Worm (Caenorhabditis elegans) whole organism, L3 larva: ENCODE results near the gene srbc-37.

Experiments
- ZK546.5 ChIP-seq: sonication (generic microtip); optimal IDR thresholded peaks from 2 replicates; lab custom pipeline; 2017; ENCODE audit warnings: missing biosample characterization, missing genetic modification characterization
- aly-2 ChIP-seq: fragments of 150-350 bp; optimal IDR thresholded peaks from 2 replicates; lab custom pipeline; 2014; ENCODE audit warnings: missing biosample characterization, missing genetic modification characterization
- ceh-16 ChIP-seq: sonication (generic microtip); optimal IDR thresholded peaks from 2 replicates; lab custom pipeline; 2017; ENCODE audit warnings: missing biosample characterization, missing genetic modification characterization
- ceh-28 ChIP-seq: fragments of 150-350 bp; optimal IDR thresholded peaks from 2 replicates; lab custom pipeline; 2014; ENCODE audit warnings: missing biosample characterization, missing genetic modification reagents, missing genetic modification characterization
- ceh-82 ChIP-seq: fragments of 150-350 bp; optimal IDR thresholded peaks from 2 replicates; lab custom pipeline; 2014; ENCODE audit warnings: missing biosample characterization, missing genetic modification characterization
- ceh-9 ChIP-seq: sonication (generic microtip); optimal IDR thresholded peaks from 2 replicates; lab custom pipeline; 2018; ENCODE audit warnings: missing biosample characterization, missing genetic modification characterization
- daf-12 ChIP-seq: fragments of 150-350 bp; optimal IDR thresholded peaks from 2 replicates; lab custom pipeline; 2014; ENCODE audit warnings: missing biosample characterization, missing genetic modification reagents, missing genetic modification characterization
- egl-27 ChIP-seq: sonication (generic microtip); optimal IDR thresholded peaks from 4 replicates; lab custom pipeline; 2017; ENCODE audit warnings: missing biosample characterization, missing genetic modification reagents, missing genetic modification characterization
- egl-5 ChIP-seq: fragments of 150-350 bp; optimal IDR thresholded peaks from 2 replicates; lab custom pipeline; 2017; ENCODE audit warnings: missing biosample characterization, missing genetic modification reagents, missing genetic modification characterization, inconsistent platforms
- elt-2 ChIP-seq: sonication (generic microtip); optimal IDR thresholded peaks from 2 replicates; lab custom pipeline; 2016; ENCODE audit warnings: missing genetic modification reagents, mild to moderate bottlenecking, missing genetic modification characterization, missing compliant biosample characterization
- elt-3 ChIP-seq, 3 experiments: fragments of 150-350 bp in 1 of 3; sonication (generic microtip) in 2 of 3; optimal IDR thresholded peaks; 2 replicates in 2 of 3; 4 replicates in 1 of 3; lab custom pipeline; 2014 to 2017; ENCODE audit warnings: missing biosample characterization in 3 of 3, missing genetic modification characterization in 3 of 3
- fkh-10 ChIP-seq: sonication (generic microtip); optimal IDR thresholded peaks from 2 replicates; lab custom pipeline; 2017; ENCODE audit warnings: missing biosample characterization, missing genetic modification reagents, missing genetic modification characterization
- fkh-2 ChIP-seq: fragments of 150-350 bp; optimal IDR thresholded peaks from 2 replicates; lab custom pipeline; 2014; ENCODE audit warnings: missing biosample characterization, missing genetic modification reagents, missing genetic modification characterization
- fos-1 ChIP-seq: fragments of 150-350 bp; optimal IDR thresholded peaks from 2 replicates; lab custom pipeline; 2014; ENCODE audit warnings: missing biosample characterization, missing genetic modification characterization
- hmg-11 ChIP-seq: sonication (generic microtip); optimal IDR thresholded peaks from 2 replicates; lab custom pipeline; 2016; ENCODE audit warnings: missing genetic modification characterization, missing compliant biosample characterization
- jun-1 ChIP-seq: fragments of 150-350 bp; optimal IDR thresholded peaks from 2 replicates; lab custom pipeline; 2014; ENCODE audit warnings: missing biosample characterization, missing genetic modification reagents, missing genetic modification characterization
- lsy-12 ChIP-seq: sonication (generic microtip); optimal IDR thresholded peaks from 2 replicates; lab custom pipeline; 2016; ENCODE audit warnings: mild to moderate bottlenecking, missing genetic modification characterization, missing compliant biosample characterization
- mdl-1 ChIP-seq: fragments of 150-350 bp; optimal IDR thresholded peaks from 2 replicates; lab custom pipeline; 2014; ENCODE audit warnings: missing biosample characterization, missing genetic modification characterization
- mml-1 ChIP-seq: fragments of 150-350 bp; sonication (generic microtip); optimal IDR thresholded peaks from 3 replicates; lab custom pipeline; 2014; ENCODE audit warnings: missing biosample characterization, missing genetic modification characterization
- nfya-1 ChIP-seq: sonication (generic microtip); optimal IDR thresholded peaks from 2 replicates; lab custom pipeline; 2017; ENCODE audit warnings: missing genetic modification characterization, mild to moderate bottlenecking, missing compliant biosample characterization, antibody characterized with exemption, moderate library complexity; ENCODE audit not compliant: insufficient read depth
- nhr-11 ChIP-seq: fragments of 150-350 bp; optimal IDR thresholded peaks from 2 replicates; lab custom pipeline; 2014; ENCODE audit warnings: missing biosample characterization, missing genetic modification characterization
- nhr-12 ChIP-seq: fragments of 150-350 bp; optimal IDR thresholded peaks from 2 replicates; lab custom pipeline; 2014; ENCODE audit warnings: missing biosample characterization, missing genetic modification characterization
- nhr-23 ChIP-seq: fragments of 150-350 bp; optimal IDR thresholded peaks from 2 replicates; lab custom pipeline; 2014; ENCODE audit warnings: missing biosample characterization, missing genetic modification reagents, missing genetic modification characterization
- nhr-237 ChIP-seq: fragments of 150-350 bp; optimal IDR thresholded peaks from 2 replicates; lab custom pipeline; 2014; ENCODE audit warnings: missing biosample characterization, missing genetic modification characterization
- nhr-25 ChIP-seq: sonication (generic microtip); optimal IDR thresholded peaks from 2 replicates; lab custom pipeline; 2017; ENCODE audit warnings: missing biosample characterization, missing genetic modification characterization
- nhr-28 ChIP-seq: fragments of 150-350 bp; optimal IDR thresholded peaks from 2 replicates; lab custom pipeline; 2014; ENCODE audit warnings: missing biosample characterization, missing genetic modification characterization
- nhr-43 ChIP-seq: sonication (generic microtip); optimal IDR thresholded peaks from 2 replicates; lab custom pipeline; 2016; ENCODE audit warnings: mild to moderate bottlenecking, missing genetic modification characterization, missing compliant biosample characterization; ENCODE audit not compliant: poor library complexity, severe bottlenecking
- nhr-76 ChIP-seq: fragments of 150-350 bp; sonication (generic microtip); optimal IDR thresholded peaks from 5 replicates; lab custom pipeline; 2014; ENCODE audit warnings: missing biosample characterization, missing genetic modification characterization
- nhr-77 ChIP-seq: fragments of 150-350 bp; optimal IDR thresholded peaks from 2 replicates; lab custom pipeline; 2014; ENCODE audit warnings: missing biosample characterization, missing genetic modification characterization
- pha-4 ChIP-seq: fragments of 150-350 bp; optimal IDR thresholded peaks from 2 replicates; lab custom pipeline; 2014; ENCODE audit warnings: missing biosample characterization, missing genetic modification reagents, missing genetic modification characterization
- skn-1 ChIP-seq: fragments of 150-350 bp; optimal IDR thresholded peaks from 2 replicates; lab custom pipeline; 2014; ENCODE audit warnings: missing biosample characterization, missing genetic modification characterization
- snpc-4 ChIP-seq: fragments of 150-350 bp; optimal IDR thresholded peaks from 2 replicates; lab custom pipeline; 2014; ENCODE audit warnings: missing biosample characterization, missing genetic modification characterization
- tbx-2 ChIP-seq: sonication (generic microtip); optimal IDR thresholded peaks from 2 replicates; lab custom pipeline; 2016; ENCODE audit warnings: mild to moderate bottlenecking, missing genetic modification characterization, missing compliant biosample characterization
- unc-39 ChIP-seq: sonication (generic microtip); optimal IDR thresholded peaks from 4 replicates; lab custom pipeline; 2017; ENCODE audit warnings: missing biosample characterization, missing genetic modification characterization
- unc-62 ChIP-seq: fragments of 150-350 bp; sonication (generic microtip); optimal IDR thresholded peaks from 4 replicates; lab custom pipeline; 2014; ENCODE audit warnings: missing biosample characterization, missing genetic modification reagents, missing genetic modification characterization
- zag-1 ChIP-seq: fragments of 150-350 bp; optimal IDR thresholded peaks from 2 replicates; lab custom pipeline; 2014; ENCODE audit warnings: missing biosample characterization, missing genetic modification characterization
- ztf-11 ChIP-seq: fragments of 150-350 bp; optimal IDR thresholded peaks from 2 replicates; lab custom pipeline; 2014; ENCODE audit warnings: missing biosample characterization, missing genetic modification characterization
- ztf-4 ChIP-seq: fragments of 150-350 bp; optimal IDR thresholded peaks from 2 replicates; lab custom pipeline; 2014; ENCODE audit warnings: missing biosample characterization, missing genetic modification characterization

The srbc-37 gene

DNA sequence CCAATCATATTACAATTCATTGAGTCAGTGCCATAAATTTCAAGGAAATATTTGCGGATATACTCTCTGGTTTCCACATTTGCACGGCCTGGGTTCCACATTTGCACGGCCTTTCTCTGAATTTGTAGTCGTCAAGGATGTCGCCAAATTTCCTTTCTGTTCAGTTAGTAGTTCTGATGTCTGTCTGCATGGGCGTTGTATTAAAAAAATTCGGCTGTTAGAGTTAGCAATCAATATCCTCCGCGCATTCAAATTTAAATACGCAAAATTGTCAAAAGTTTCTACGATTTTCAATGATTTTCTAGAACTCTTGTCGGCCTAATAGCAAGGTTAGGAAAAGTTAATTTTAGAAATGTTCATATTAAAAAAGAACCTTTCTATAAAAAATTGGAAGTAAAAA lies 6.4 kb upstream of the srbc-37 start, which contains the start of gene srj-52:
srj-52 (minus strand) TSS at position 101 of the 400 bp plus-strand sequence.
- TF ChIP-seq nhr-23 (tag; lab: Kevin White, UChicago) (no peak), ztf-11 (no peak), hmg-11 (tag; lab: Kevin White, UChicago) (no peak), snpc-4 (no peak), fkh-10 (GFP tag; lab: Kevin White, UChicago) (no peak), ceh-82 (tag; lab: Kevin White, UChicago) (no peak), nhr-76 (tag; lab: Kevin White, UChicago) (no peak), egl-5 (tag; lab: Kevin White, UChicago) (no peak), nhr-11 (tag; lab: Kevin White, UChicago) (no peak), ceh-9 (tag; lab: Kevin White, UChicago) (no peak), nhr-25 (tag; lab: Kevin White, UChicago) (no peak), elt-2 (tag; lab: Kevin White, UChicago) (no peak), ztf-4 (tag; lab: Kevin White, UChicago) (no peak), zag-1 (tag; lab: Kevin White, UChicago) (no peak)

DNA sequence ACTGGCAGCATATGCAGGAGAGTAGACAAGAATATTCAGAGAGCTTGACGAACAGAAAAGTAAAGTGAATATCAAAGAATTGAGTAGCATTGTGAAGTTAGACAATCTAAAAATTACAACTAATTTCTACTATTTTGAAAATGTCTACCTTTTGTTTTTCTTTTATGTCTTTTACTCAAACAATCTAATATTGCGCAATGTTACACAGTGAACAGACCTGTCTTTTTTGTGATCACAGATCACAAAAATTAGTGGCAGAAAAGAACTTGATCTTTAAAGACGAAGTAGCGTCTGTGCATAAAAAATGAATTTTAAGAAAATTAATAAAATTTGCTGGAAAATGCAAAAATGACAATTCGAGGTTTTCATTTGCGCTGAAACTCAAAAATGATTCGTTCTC lies 3.3 kb upstream of the srbc-37 start:
- TF ChIP-seq egl-27 (tag; lab: Kevin White, UChicago) = no peak
- no peak for TF ChIP-seq pha-4 (tag; lab: Kevin White, UChicago)
- no peak for TF ChIP-seq aly-2 (tag; lab: Kevin White, UChicago)
- TF ChIP-seq unc-39 (tag; lab: Kevin White, UChicago) = no peak
- no peak for TF ChIP-seq daf-12
- no peak for TF ChIP-seq skn-1
- TF ChIP-seq tbx-2 = no peak
- no peak for TF ChIP-seq lsy-12
- TF ChIP-seq nhr-25 (tag; lab: Kevin White, UChicago) = no peak

DNA sequence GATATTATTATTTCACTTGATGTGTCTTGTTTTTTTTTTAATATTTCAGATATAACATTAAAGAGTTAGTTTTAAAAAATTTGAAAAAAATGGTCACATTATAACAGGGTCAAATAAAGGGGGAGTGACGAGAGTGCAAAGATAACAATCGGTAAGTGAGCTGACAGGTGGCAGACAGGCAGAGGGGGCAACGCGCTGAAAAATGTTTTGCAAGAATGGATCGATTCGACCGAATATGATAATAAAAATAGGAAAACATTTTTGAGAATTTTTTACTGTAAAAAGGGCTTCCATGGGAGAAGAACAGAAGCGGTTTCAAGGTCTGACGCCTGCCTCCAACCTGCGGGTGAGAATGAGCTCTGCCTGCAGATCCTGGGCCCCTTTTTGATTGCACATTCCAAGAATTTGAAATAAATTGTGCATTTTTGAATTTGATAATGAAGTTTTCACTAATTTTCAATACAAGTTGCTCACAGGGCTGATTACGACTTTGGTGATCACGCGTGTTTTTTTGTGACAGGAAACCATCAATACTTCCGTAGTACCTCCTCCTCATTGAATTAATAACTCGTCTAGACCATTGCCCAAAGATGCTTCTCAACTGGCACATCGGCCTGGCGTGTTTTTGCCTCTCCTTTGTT lies 2.8 kb upstream of the srbc-37 start, which contains the start of the genes ugt-29 and srx-5:
ugt-29 (minus strand) TSS at position 101 of the 641 bp plus-strand sequence.
srx-5 (plus strand) TSS at position 591 of the 641 bp plus-strand sequence.
- no peak for TF ChIP-seq nhr-28 (tag; lab: Kevin White, UChicago)
- no peak for TF ChIP-seq ceh-28 (tag; lab: Kevin White, UChicago)
- no peak for TF ChIP-seq mml-1 (tag; lab: Kevin White, UChicago)
- TF ChIP-seq nhr-237 (tag; lab: Kevin White, UChicago) = no peak

DNA sequence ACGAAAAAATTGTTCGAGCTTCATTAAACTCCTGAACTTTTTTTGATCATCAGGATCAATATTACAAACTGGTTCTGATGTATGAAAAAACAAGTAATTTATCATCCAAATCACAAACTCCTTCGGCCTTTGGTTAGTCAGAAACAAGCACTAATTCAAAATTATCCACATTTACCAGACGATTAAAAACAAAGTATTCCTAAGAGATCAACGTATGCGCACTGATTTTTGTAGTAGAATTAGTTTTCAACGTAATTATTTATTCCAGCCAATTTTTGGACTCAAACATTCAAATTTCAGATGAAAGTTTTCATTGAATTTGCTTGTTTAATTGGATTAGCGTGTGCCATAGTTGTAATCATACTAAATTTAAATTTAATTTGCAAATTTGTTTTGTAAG lies 4.6 kb downstream of the srbc-37 start, which contains the start of gene srbc-38:
srbc-38 (plus strand) TSS at position 301 of the 400 bp plus-strand sequence.
- TF ChIP-seq skn-1 = no peak
- TF ChIP-seq zag-1 (tag; lab: Kevin White, UChicago) = no peak
- TF ChIP-seq mdl-1 (tag; lab: Kevin White, UChicago) = no peak
- TF ChIP-seq nfya-1 = no peak
- no peak for TF ChIP-seq hmg-11 (tag; lab: Kevin White, UChicago)
- TF ChIP-seq nhr-11 (tag; lab: Kevin White, UChicago) = no peak
- no peak for TF ChIP-seq nhr-43 (tag; lab: Kevin White, UChicago)

ce11 chrV:708808-709207 lies 6.4 kb downstream of the srbc-37 start, which contains the start of gene srbc-39:
TSS of gene srbc-39 (plus strand) at chrV:709108.
- TF ChIP-seq unc-62 = no peak
- TF ChIP-seq tbx-2 = no peak
- TF ChIP-seq ceh-16 (tag; lab: Kevin White, UChicago) = no peak
- no peak for TF ChIP-seq nhr-28 (tag; lab: Kevin White, UChicago)
- TF ChIP-seq ZK546.5 (tag; lab: Kevin White, UChicago) = no peak
- no peak for TF ChIP-seq nhr-77 (tag; lab: Kevin White, UChicago)
- TF ChIP-seq elt-3 (tag; optimal IDR thresholded peaks at IDR 0.05; lab: Kevin White, UChicago) = no peak
- no peak for TF ChIP-seq ceh-28 (tag; lab: Kevin White, UChicago)
- TF ChIP-seq daf-12 = no peak
- TF ChIP-seq fos-1 = no peak
- TF ChIP-seq nhr-12 = no peak
- no peak for TF ChIP-seq fkh-2
- TF ChIP-seq jun-1 (tag; lab: Kevin White, UChicago) = no peak
- TF ChIP-seq nhr-76 (tag; lab: Kevin White, UChicago) = no peak
- no peak for TF ChIP-seq elt-2 (tag; lab: Kevin White, UChicago)
- no peak for TF ChIP-seq unc-39 (tag; lab: Kevin White, UChicago)
- no peak for TF ChIP-seq zag-1 (tag; lab: Kevin White, UChicago)
- no peak for TF ChIP-seq hmg-11 (tag; lab: Kevin White, UChicago)
